Worm (Caenorhabditis elegans) whole organism, L4 larva: ENCODE measurements around the gene ipla-5.
"Not testable (repeated sequence)": the region's sequence is repeated elsewhere in the genome, so short reads cannot be mapped to it uniquely, and the experiment has no call there.

ENCODE experiments used
- F10B5.3 ChIP-seq: sonication (generic microtip); optimal IDR thresholded peaks from 2 replicates; lab custom pipeline; 2016; ENCODE audit warnings: mild to moderate bottlenecking, missing genetic modification characterization, missing compliant biosample characterization
- R02D3.7 ChIP-seq: fragments of 150-350 bp; sonication (generic microtip); optimal IDR thresholded peaks from 3 replicates; lab custom pipeline; 2014; ENCODE audit warnings: missing biosample characterization, missing genetic modification characterization
- T20F7.1 ChIP-seq: fragments of 200-800 bp; sonication (Bioruptor generic); optimal IDR thresholded peaks from 2 replicates; lab custom pipeline; 2018; ENCODE audit warnings: mild to moderate bottlenecking, missing genetic modification characterization, missing compliant biosample characterization
- T26A8.4 ChIP-seq: fragments of 200-800 bp; sonication (Bioruptor generic); IDR thresholded peaks from 2 replicates; pipeline ENCODE4 v1.3.6; 2022; ENCODE audit warnings: missing genetic modification characterization, missing compliant biosample characterization
- Y105C5A.15 ChIP-seq: fragments of 200-800 bp; sonication (Bioruptor generic); IDR thresholded peaks from 2 replicates; pipeline ENCODE4 v1.3.6; 2022; ENCODE audit warnings: missing genetic modification characterization, missing compliant biosample characterization
- Y48G9A.11 ChIP-seq: fragments of 200-800 bp; sonication (Bioruptor generic); IDR thresholded peaks from 2 replicates; pipeline ENCODE4 v1.3.6; 2022; ENCODE audit warnings: missing genetic modification reagents, missing genetic modification characterization, missing compliant biosample characterization
- ZK337.2 ChIP-seq: fragments of 200-800 bp; sonication (Bioruptor generic); IDR thresholded peaks from 2 replicates; pipeline ENCODE4 v1.3.6; 2022; ENCODE audit warnings: missing genetic modification reagents, missing genetic modification characterization, missing compliant biosample characterization
- ceh-20 ChIP-seq: fragments of 200-800 bp; sonication (Bioruptor generic); IDR thresholded peaks from 2 replicates; pipeline ENCODE4 v1.3.6; 2022; ENCODE audit warnings: missing genetic modification reagents, missing genetic modification characterization, missing compliant biosample characterization
- ceh-44 ChIP-seq: fragments of 200-800 bp; sonication (Bioruptor generic); IDR thresholded peaks from 2 replicates; pipeline ENCODE4 v1.3.6; 2022; ENCODE audit warnings: missing genetic modification reagents, missing genetic modification characterization, missing compliant biosample characterization
- daf-19 ChIP-seq: fragments of 200-800 bp; sonication (Bioruptor generic); conservative IDR thresholded peaks from 2 replicates; pipeline ENCODE4 v1.3.6; 2022; ENCODE audit warnings: missing genetic modification characterization, missing compliant biosample characterization
- dmd-9 ChIP-seq: fragments of 200-800 bp; sonication (Bioruptor generic); IDR thresholded peaks from 2 replicates; pipeline ENCODE4 v1.3.6; 2022; ENCODE audit warnings: missing genetic modification reagents, missing genetic modification characterization, missing compliant biosample characterization
- fos-1 ChIP-seq: fragments of 150-350 bp; optimal IDR thresholded peaks from 2 replicates; lab custom pipeline; 2014; ENCODE audit warnings: missing biosample characterization, missing genetic modification characterization
- hlh-11 ChIP-seq: fragments of 200-800 bp; sonication (Bioruptor generic); optimal IDR thresholded peaks from 2 replicates; lab custom pipeline; 2018; ENCODE audit warnings: mild to moderate bottlenecking, missing genetic modification characterization, missing compliant biosample characterization
- hlh-30 ChIP-seq: sonication (generic microtip); optimal IDR thresholded peaks from 2 replicates; lab custom pipeline; 2017; ENCODE audit warnings: antibody characterized with exemption, mild to moderate bottlenecking, missing genetic modification characterization, missing compliant biosample characterization; ENCODE audit not compliant: insufficient read depth
- hmg-1.1 ChIP-seq: fragments of 200-800 bp; sonication (Bioruptor generic); IDR thresholded peaks from 2 replicates; pipeline ENCODE4 v1.3.6; 2022; ENCODE audit warnings: missing genetic modification reagents, missing genetic modification characterization, missing compliant biosample characterization
- lim-7 ChIP-seq: fragments of 200-800 bp; sonication (Bioruptor generic); IDR thresholded peaks from 2 replicates; pipeline ENCODE4 v1.3.6; 2022; ENCODE audit warnings: missing genetic modification characterization, missing compliant biosample characterization
- lin-29 ChIP-seq: fragments of 200-800 bp; sonication (Bioruptor generic); IDR thresholded peaks from 2 replicates; pipeline ENCODE4 v1.3.6; 2022; ENCODE audit warnings: missing genetic modification reagents, missing genetic modification characterization, missing compliant biosample characterization
- madf-5 ChIP-seq, 2 experiments: fragments of 200-800 bp; sonication (Bioruptor generic); IDR thresholded peaks; 2 replicates each; pipeline ENCODE4 v1.3.6; 2022; ENCODE audit warnings: missing compliant biosample characterization in 2 of 2, missing genetic modification characterization in 2 of 2
- mdt-29 ChIP-seq: fragments of 200-800 bp; sonication (Bioruptor generic); IDR thresholded peaks from 2 replicates; pipeline ENCODE4 v1.3.6; 2022; ENCODE audit warnings: missing genetic modification reagents, missing genetic modification characterization, missing compliant biosample characterization
- nhr-102 ChIP-seq: sonication (generic microtip); optimal IDR thresholded peaks from 2 replicates; lab custom pipeline; 2016; ENCODE audit warnings: mild to moderate bottlenecking, missing genetic modification characterization, moderate library complexity, missing compliant biosample characterization
- nhr-42 ChIP-seq: fragments of 200-800 bp; sonication (Bioruptor generic); IDR thresholded peaks from 2 replicates; pipeline ENCODE4 v1.3.6; 2022; ENCODE audit warnings: missing genetic modification characterization, missing compliant biosample characterization
- nhr-6 ChIP-seq: fragments of 150-350 bp; optimal IDR thresholded peaks from 2 replicates; lab custom pipeline; 2014; ENCODE audit warnings: missing biosample characterization, missing genetic modification characterization
- nhr-76 ChIP-seq: fragments of 150-350 bp; optimal IDR thresholded peaks from 2 replicates; lab custom pipeline; 2014; ENCODE audit warnings: missing biosample characterization, missing genetic modification characterization
- rbr-2 ChIP-seq: sonication (generic microtip); optimal IDR thresholded peaks from 2 replicates; lab custom pipeline; 2016; ENCODE audit warnings: missing genotype, missing genetic modification characterization, missing compliant biosample characterization
- saeg-2 ChIP-seq: fragments of 200-800 bp; sonication (Bioruptor generic); IDR thresholded peaks from 2 replicates; pipeline ENCODE4 v1.3.6; 2022; ENCODE audit warnings: missing genetic modification reagents, missing genetic modification characterization, missing compliant biosample characterization
- set-16 ChIP-seq: fragments of 200-800 bp; sonication (Bioruptor generic); IDR thresholded peaks from 2 replicates; pipeline ENCODE4 v1.3.6; 2022; ENCODE audit warnings: missing genetic modification reagents, missing genetic modification characterization, missing compliant biosample characterization
- snpc-4 ChIP-seq: fragments of 150-350 bp; optimal IDR thresholded peaks from 2 replicates; lab custom pipeline; 2014; ENCODE audit warnings: missing biosample characterization, missing genetic modification characterization
- tag-97 ChIP-seq: fragments of 200-800 bp; sonication (Bioruptor generic); IDR thresholded peaks from 2 replicates; pipeline ENCODE4 v1.3.6; 2022; ENCODE audit warnings: missing genetic modification characterization, missing compliant biosample characterization
- unc-130 ChIP-seq: sonication (generic microtip); optimal IDR thresholded peaks from 2 replicates; lab custom pipeline; 2016; ENCODE audit warnings: missing genetic modification reagents, missing genetic modification characterization, missing compliant biosample characterization
- unc-62 ChIP-seq, 3 experiments: fragments of 150-350 bp in 1 of 3; sonication (generic microtip); optimal IDR thresholded peaks in 2 of 3; peaks in 1 of 3; 1 replicate in 1 of 3; 2 replicates in 2 of 3; lab custom pipeline; 2014 to 2017; ENCODE audit warnings: missing biosample characterization in 3 of 3, missing genetic modification characterization in 3 of 3, missing genetic modification reagents in 3 of 3, missing genotype in 1 of 3
- vab-7 ChIP-seq: fragments of 200-800 bp; sonication (Bioruptor generic); IDR thresholded peaks from 2 replicates; pipeline ENCODE4 v1.3.6; 2022; ENCODE audit warnings: missing genetic modification reagents, missing genetic modification characterization, missing compliant biosample characterization
- zfp-2 ChIP-seq: sonication (generic microtip); optimal IDR thresholded peaks from 2 replicates; lab custom pipeline; 2016; ENCODE audit warnings: mild to moderate bottlenecking, missing genetic modification characterization, missing compliant biosample characterization

Gene ipla-5

DNA sequence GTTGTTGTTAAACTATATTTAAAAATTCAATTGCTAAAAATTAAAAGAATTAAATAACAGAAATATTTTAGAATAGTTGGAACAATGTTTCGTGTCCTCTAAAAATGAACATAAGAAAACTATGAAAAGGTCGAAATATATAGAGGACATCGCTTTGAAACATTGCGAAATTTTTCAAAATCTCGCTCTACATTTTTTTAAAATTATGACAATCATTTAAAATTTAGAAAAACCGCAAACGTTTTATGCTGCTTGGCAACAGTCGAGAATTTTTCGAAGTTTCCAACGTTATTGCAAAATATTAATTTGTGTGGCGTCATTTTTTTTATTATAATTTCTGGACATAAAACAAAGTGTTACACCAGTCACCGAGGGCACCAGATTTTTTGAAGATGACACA is at the start of gene ipla-5, which contains the start of gene parg-2:
TSS of gene ipla-5 (plus strand) at position 216 of the 400 bp plus-strand sequence.
TSS of gene parg-2 (minus strand) at position 101 of the 400 bp plus-strand sequence.
- TF ChIP-seq saeg-2 (GFP tag; lab: Robert Waterston, UW); fos-1 (tag; lab: Kevin White, UChicago); vab-7: not testable (repeated sequence)
- TF ChIP-seq, all 104 proteins: peak for 0; not testable (repeated sequence) for 104

DNA sequence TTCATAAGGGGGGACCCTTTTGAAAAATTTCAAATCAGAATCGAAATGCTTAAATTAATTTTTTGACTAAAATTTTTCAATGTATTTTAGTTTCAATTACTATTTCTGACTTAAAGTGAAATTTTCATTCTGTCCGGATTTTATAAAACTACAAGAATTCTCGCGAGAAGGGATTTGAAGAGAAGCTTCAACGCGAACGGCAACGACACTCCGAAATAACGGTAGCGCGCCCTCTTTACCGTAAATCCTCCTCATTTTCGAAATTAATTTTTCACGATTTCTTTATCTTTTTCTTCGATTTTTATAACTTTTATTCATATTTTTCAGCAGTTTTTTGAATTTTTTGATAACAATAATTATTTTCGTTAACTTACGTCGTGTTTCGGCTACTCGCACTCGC is 49.3 kb upstream of the ipla-5 start:
- TF ChIP-seq R02D3.7 (tag; lab: Kevin White, UChicago), result peak; percentile 47
- no peak for TF ChIP-seq rbr-2 (tag; lab: Kevin White, UChicago)
- peak; percentile 99 for TF ChIP-seq Y48G9A.11 (GFP tag; lab: Robert Waterston, UW)
- peak; percentile 89 for TF ChIP-seq T20F7.1

DNA sequence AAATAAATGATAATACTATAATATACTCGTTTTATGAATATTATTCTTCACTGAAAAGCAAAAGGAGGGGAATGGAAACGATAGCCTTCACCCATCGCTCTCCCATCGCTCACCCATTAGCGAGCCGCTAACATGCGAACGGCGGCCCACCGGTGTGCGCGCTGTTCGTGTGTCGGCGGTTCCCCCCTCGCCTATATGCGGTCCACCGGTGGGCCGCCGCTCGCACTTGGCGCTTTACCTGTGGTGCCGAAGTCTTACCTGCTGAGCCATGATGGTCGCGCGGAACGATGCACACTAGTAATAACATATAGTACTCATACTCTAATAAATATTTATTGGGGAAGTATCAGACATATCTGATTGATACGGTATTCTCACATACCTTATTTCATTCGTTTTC is 47.9 kb upstream of the ipla-5 start:
- TF ChIP-seq Y48G9A.11 (GFP tag; lab: Robert Waterston, UW), result peak; percentile 57
- TF ChIP-seq set-16 (GFP tag; lab: Robert Waterston, UW), result peak; percentile 92; the same call in 1 of the 2 replicates

DNA sequence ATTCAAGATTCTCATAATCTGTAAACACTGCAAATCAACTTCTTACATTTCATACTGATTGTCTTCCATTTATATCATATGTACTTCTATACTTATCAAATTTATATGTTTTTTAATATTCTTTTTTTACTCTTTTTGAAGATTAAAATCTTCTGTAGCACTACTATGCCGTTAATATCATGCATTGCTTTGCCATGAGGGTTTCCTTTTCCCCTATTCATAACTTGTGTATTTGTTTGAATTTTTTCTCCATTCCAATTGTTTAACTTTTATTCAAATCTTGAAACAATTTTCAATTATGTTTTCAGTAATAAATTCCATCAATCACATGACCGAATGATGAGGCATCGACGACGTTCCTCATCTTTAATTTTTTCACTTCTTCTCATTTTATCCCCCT is 46.4 kb upstream of the ipla-5 start, which contains the start of gene cdh-5:
TSS of gene cdh-5 (plus strand) at position 301 of the 400 bp plus-strand sequence.
- TF ChIP-seq T26A8.4 (GFP tag; lab: Robert Waterston, UW), result no peak
- TF ChIP-seq unc-130 (GFP tag; lab: Kevin White, UChicago), result no peak
- TF ChIP-seq, all 104 proteins: peak for 0

DNA sequence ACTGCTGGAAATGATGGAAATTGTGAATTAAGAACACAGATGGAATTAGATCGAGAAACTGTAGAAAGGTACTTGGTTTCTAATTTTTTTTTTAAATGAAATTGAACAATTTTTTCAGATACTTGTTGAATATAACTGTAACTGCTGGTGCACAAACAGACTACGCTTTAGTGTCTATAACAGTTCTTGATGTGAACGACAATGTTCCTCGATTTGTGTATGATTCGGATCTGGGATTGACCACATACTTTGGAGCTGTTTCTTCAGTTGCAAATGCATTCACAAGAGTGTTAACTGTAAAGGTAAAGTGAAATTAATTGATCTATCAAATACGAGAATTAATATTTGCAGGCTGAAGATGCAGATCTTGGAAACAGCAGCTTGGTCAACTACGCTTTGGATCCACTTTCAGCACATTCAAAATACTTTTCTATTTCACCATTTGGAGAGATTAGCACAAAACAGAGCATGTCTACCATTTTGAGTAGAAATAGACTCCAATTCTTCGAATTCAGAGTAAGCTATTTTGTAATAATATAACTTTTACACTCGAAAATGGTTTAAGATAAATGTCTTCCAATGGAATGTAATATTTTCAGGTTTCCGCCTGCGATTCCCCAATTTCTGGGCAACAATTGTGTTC is 41.2 kb upstream of the ipla-5 start:
- no peak for TF ChIP-seq Y105C5A.15 (GFP tag; lab: Robert Waterston, UW)
- TF ChIP-seq unc-62 (GFP tag; optimal IDR thresholded peaks at IDR 0.05 in 1 of 2; lab: Kevin White, UChicago), result peak in 1 of 2 experiments; percentile 93
- TF ChIP-seq unc-62 (tag; optimal IDR thresholded peaks at IDR 0.05; lab: Kevin White, UChicago), result no peak

DNA sequence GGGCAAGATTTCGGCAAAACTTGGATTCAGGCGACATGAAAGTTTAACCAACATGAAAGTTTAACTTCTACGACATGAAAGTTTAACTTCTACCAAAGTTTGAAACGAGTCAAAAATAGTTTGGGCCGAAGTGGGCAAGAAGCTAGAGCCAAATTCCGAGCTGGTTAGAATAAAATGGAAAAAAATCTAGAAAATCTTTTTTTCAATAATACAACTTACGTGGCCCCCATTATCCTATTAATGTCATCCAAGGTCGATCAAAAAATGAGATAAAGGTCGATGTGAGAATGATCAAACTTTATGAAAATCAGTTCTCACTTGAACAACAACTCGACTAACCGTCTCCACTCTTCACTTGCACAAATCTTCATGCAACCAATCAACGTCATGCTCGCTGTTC is 37.7 kb upstream of the ipla-5 start, which contains the start of gene F08B4.8:
TSS of gene F08B4.8 (plus strand) at position 301 of the 400 bp plus-strand sequence.
- TF ChIP-seq lin-29 (GFP tag; lab: Robert Waterston, UW), result no peak
- TF ChIP-seq rbr-2 (tag; lab: Kevin White, UChicago), result no peak
- no peak for TF ChIP-seq madf-5 (GFP tag; IDR thresholded peaks at IDR 0.05; lab: Robert Waterston, UW)
- no peak for TF ChIP-seq vab-7
- no peak for TF ChIP-seq dmd-9 (GFP tag; lab: Robert Waterston, UW)
- no peak for TF ChIP-seq lim-7 (GFP tag; lab: Robert Waterston, UW)
- TF ChIP-seq hlh-11, result no peak
- no peak for TF ChIP-seq daf-19 (GFP tag; lab: Robert Waterston, UW)
- TF ChIP-seq hlh-30, result no peak
- no peak for TF ChIP-seq nhr-76 (tag; lab: Kevin White, UChicago)
- TF ChIP-seq nhr-42 (GFP tag; lab: Robert Waterston, UW), result no peak

DNA sequence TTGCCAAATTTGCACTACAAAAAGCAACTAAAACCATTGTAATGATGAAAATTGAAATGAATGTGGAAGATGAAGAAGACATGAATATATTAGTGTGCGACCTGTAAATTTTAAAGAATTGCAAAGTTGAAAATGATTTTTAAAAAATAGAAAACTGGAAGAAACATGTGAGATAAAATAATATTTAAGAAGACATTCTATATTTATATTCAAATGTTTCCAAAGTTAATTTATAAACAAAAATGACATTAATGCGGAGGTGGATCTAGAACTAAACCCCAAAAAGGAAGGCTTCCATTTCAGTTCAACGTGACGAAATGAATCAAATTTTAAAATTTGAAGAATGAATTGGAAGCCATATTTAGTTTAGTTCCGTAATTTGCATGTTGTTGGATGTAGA is 35.8 kb upstream of the ipla-5 start, which contains the start of gene nlp-60:
TSS of gene nlp-60 (minus strand) at position 101 of the 400 bp plus-strand sequence.
- TF ChIP-seq tag-97 (GFP tag; lab: Robert Waterston, UW), result no peak
- TF ChIP-seq snpc-4 (tag; lab: Kevin White, UChicago), result no peak
- TF ChIP-seq ceh-44 (GFP tag; lab: Robert Waterston, UW), result no peak
- TF ChIP-seq R02D3.7 (tag; lab: Kevin White, UChicago), result no peak
- no peak for TF ChIP-seq unc-62 (GFP tag; optimal IDR thresholded peaks at IDR 0.05 in 1 of 2; lab: Kevin White, UChicago)
- TF ChIP-seq unc-62 (tag; optimal IDR thresholded peaks at IDR 0.05; lab: Kevin White, UChicago), result no peak
- no peak for TF ChIP-seq hmg-1.1 (GFP tag; lab: Robert Waterston, UW)
- no peak for TF ChIP-seq unc-130 (GFP tag; lab: Kevin White, UChicago)
- TF ChIP-seq ceh-20 (GFP tag; lab: Robert Waterston, UW), result no peak
- no peak for TF ChIP-seq hlh-11
- TF ChIP-seq mdt-29 (GFP tag; lab: Robert Waterston, UW), result no peak
- no peak for TF ChIP-seq ZK337.2 (GFP tag; lab: Robert Waterston, UW)
- no peak for TF ChIP-seq F10B5.3 (tag; lab: Kevin White, UChicago)
- TF ChIP-seq nhr-6 (tag; lab: Kevin White, UChicago), result no peak
- no peak for TF ChIP-seq zfp-2 (tag; lab: Kevin White, UChicago)
- no peak for TF ChIP-seq nhr-102 (tag; lab: Kevin White, UChicago)
